Worm (Caenorhabditis elegans) whole organism, midembryonic: ENCODE data around the gene D2024.5.

ENCODE experiments used
- T22C8.4 ChIP-seq: fragments of 200-800 bp; sonication (Bioruptor generic); IDR thresholded peaks from 2 replicates; pipeline ENCODE4 v1.3.6; 2022; ENCODE audit warnings: missing genetic modification characterization, missing compliant biosample characterization
- klf-2 ChIP-seq: fragments of 200-800 bp; sonication (Bioruptor generic); conservative IDR thresholded peaks from 2 replicates; pipeline ENCODE4 v1.3.6; 2022; ENCODE audit warnings: missing genetic modification reagents, missing genetic modification characterization, missing compliant biosample characterization

DNA sequence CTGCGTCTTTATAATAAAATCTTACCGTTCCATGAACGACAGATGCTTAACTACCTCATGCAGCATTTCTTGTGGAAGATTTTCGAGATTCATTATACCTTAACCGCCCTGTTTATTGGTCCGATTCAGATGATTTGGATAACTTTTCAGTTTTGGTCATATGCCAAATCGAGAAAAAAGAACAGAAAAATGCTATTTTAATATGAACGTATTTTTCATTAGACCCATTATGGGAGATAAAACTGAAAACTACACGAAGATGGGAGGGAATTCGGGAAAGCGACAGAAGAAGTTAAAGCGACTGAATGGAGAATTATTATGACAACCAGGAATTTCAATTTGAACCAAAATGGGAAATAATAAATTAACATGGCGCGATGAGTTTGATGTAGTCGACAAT is 1.0 kb downstream of the D2024.5 start, which contains the start of gene R13A1.10:
- TF ChIP-seq T22C8.4 (GFP tag; lab: Robert Waterston, UW): no peak
- TF ChIP-seq klf-2 (GFP tag; lab: Robert Waterston, UW): no peak
